Worm (Caenorhabditis elegans) whole organism, late embryonic: ENCODE data around the gene trf-1.

Experiments
- F13H6.1 ChIP-seq: sonication (generic microtip); optimal IDR thresholded peaks from 2 replicates; lab custom pipeline; 2016; ENCODE audit warnings: missing genetic modification characterization, missing compliant biosample characterization
- ama-1 ChIP-seq: fragments of 150-350 bp; optimal IDR thresholded peaks from 2 replicates; lab custom pipeline; 2014
- hlh-30 ChIP-seq: sonication (generic microtip); optimal IDR thresholded peaks from 2 replicates; lab custom pipeline; 2017; ENCODE audit warnings: antibody characterized with exemption, missing genetic modification characterization, missing compliant biosample characterization; ENCODE audit not compliant: insufficient read depth
- hlh-6 ChIP-seq: sonication (generic microtip); optimal IDR thresholded peaks from 2 replicates; lab custom pipeline; 2016; ENCODE audit warnings: missing genotype, missing genetic modification characterization, missing compliant biosample characterization
- pag-3 ChIP-seq: sonication (generic microtip); optimal IDR thresholded peaks from 2 replicates; lab custom pipeline; 2016; ENCODE audit warnings: missing compliant biosample characterization, missing genetic modification characterization, borderline replicate concordance
- pha-4 ChIP-seq: fragments of 150-350 bp; optimal IDR thresholded peaks from 2 replicates; lab custom pipeline; 2018; ENCODE audit warnings: missing biosample characterization, missing genetic modification reagents, missing genetic modification characterization
- tbx-2 ChIP-seq: sonication (generic microtip); optimal IDR thresholded peaks from 2 replicates; lab custom pipeline; 2016; ENCODE audit warnings: missing genetic modification characterization, missing compliant biosample characterization

DNA sequence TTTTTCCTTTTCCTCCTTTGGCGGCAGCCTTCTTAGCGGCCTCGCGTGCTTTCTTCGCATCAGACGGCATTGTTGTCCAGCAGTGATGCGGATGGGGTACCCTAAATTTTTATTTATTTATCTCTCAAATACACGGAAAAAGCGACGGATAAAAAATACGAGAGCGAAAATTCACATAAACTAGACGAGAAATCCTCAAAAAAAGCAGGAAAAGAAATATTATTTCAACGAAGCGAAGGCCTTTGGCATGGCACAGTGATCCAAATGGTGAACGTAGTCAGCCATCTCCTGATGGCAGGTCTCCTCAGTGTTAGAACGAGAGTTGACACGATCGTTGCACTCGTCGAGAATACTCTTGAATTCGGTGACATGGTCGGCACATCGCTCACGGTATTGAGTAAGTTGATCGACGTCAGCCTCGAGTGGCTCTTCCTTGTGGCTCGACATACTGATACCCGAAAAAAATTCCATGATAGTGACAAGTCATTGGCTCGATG, 31.9 kb downstream of the trf-1 start, which contains the start of the genes abcf-2 and T27E9.2:
- TF ChIP-seq F13H6.1 (tag; lab: Kevin White, UChicago) = no peak
- no peak for TF ChIP-seq tbx-2
- no peak for TF ChIP-seq hlh-30 (tag; lab: Kevin White, UChicago)
- TF ChIP-seq pag-3 (tag; lab: Kevin White, UChicago) = no peak
- TF ChIP-seq pha-4 = no peak
- TF ChIP-seq ama-1 (lab: Kevin White, UChicago) = no peak
- no peak for TF ChIP-seq hlh-6 (tag; lab: Kevin White, UChicago)
